Worm (Caenorhabditis elegans) whole organism, young adult: ENCODE data around the gene nmur-1.

Source experiments
- B0019.2 ChIP-seq: fragments of 200-800 bp; sonication (Bioruptor generic); conservative IDR thresholded peaks from 2 replicates; pipeline ENCODE4 v1.3.6; 2022; ENCODE audit warnings: missing genetic modification reagents, missing genetic modification characterization, missing compliant biosample characterization
- B0261.1 ChIP-seq: sonication (generic microtip); optimal IDR thresholded peaks from 2 replicates; lab custom pipeline; 2016; ENCODE audit warnings: mild to moderate bottlenecking, missing genetic modification characterization, moderate library complexity, missing compliant biosample characterization
- C17E4.6 ChIP-seq: fragments of 200-800 bp; sonication (Bioruptor generic); IDR thresholded peaks from 2 replicates; pipeline ENCODE4 v1.3.6; 2022; ENCODE audit warnings: missing genetic modification reagents, missing genetic modification characterization, missing compliant biosample characterization
- D2030.7 ChIP-seq: fragments of 200-800 bp; sonication (Bioruptor generic); IDR thresholded peaks from 2 replicates; pipeline ENCODE4 v1.3.6; 2022; ENCODE audit warnings: missing genetic modification reagents, missing genetic modification characterization, missing compliant biosample characterization
- F22D6.2 ChIP-seq: sonication (generic microtip); optimal IDR thresholded peaks from 2 replicates; lab custom pipeline; 2016; ENCODE audit warnings: mild to moderate bottlenecking, missing genetic modification characterization, missing compliant biosample characterization
- F33H1.4 ChIP-seq: fragments of 200-800 bp; sonication (Bioruptor generic); IDR thresholded peaks from 2 replicates; pipeline ENCODE4 v1.3.6; 2022; ENCODE audit warnings: missing genetic modification reagents, missing genetic modification characterization, missing compliant biosample characterization
- K11D2.4 ChIP-seq: fragments of 200-800 bp; sonication (Bioruptor generic); IDR thresholded peaks from 2 replicates; pipeline ENCODE4 v1.3.6; 2022; ENCODE audit warnings: missing genetic modification reagents, missing genetic modification characterization, missing compliant biosample characterization
- Y95B8A.8 ChIP-seq: fragments of 200-800 bp; sonication (Bioruptor generic); IDR thresholded peaks from 2 replicates; pipeline ENCODE4 v1.3.6; 2022; ENCODE audit warnings: missing genetic modification reagents, missing genetic modification characterization, missing compliant biosample characterization
- athp-1 ChIP-seq: sonication (generic microtip); optimal IDR thresholded peaks from 2 replicates; lab custom pipeline; 2017; ENCODE audit warnings: mild to moderate bottlenecking, missing genetic modification characterization, missing compliant biosample characterization
- attf-3 ChIP-seq: fragments of 200-800 bp; sonication (Bioruptor generic); conservative IDR thresholded peaks from 2 replicates; pipeline ENCODE4 v1.3.6; 2022; ENCODE audit warnings: missing genetic modification reagents, missing genetic modification characterization, missing compliant biosample characterization
- bed-2 ChIP-seq: fragments of 200-800 bp; sonication (Bioruptor generic); IDR thresholded peaks from 2 replicates; pipeline ENCODE4 v1.3.6; 2022; ENCODE audit warnings: missing genetic modification reagents, missing genetic modification characterization, missing compliant biosample characterization
- ccch-3 ChIP-seq: fragments of 200-800 bp; sonication (Bioruptor generic); optimal IDR thresholded peaks from 2 replicates; lab custom pipeline; 2018; ENCODE audit warnings: mild to moderate bottlenecking, missing genetic modification characterization, missing compliant biosample characterization
- ceh-27 ChIP-seq: fragments of 200-800 bp; sonication (Bioruptor generic); optimal IDR thresholded peaks from 2 replicates; lab custom pipeline; 2018; ENCODE audit warnings: mild to moderate bottlenecking, missing genetic modification characterization, moderate library complexity, missing compliant biosample characterization
- ceh-58 ChIP-seq: fragments of 200-800 bp; sonication (Bioruptor generic); IDR thresholded peaks from 2 replicates; pipeline ENCODE4 v1.3.6; 2022; ENCODE audit warnings: missing genetic modification characterization, missing compliant biosample characterization
- ceh-79 ChIP-seq: sonication (generic microtip); optimal IDR thresholded peaks from 2 replicates; lab custom pipeline; 2017; ENCODE audit warnings: mild to moderate bottlenecking, missing genetic modification characterization, missing compliant biosample characterization
- chd-7 ChIP-seq: sonication (generic microtip); optimal IDR thresholded peaks from 2 replicates; lab custom pipeline; 2016; ENCODE audit warnings: mild to moderate bottlenecking, missing genetic modification characterization, moderate library complexity, missing compliant biosample characterization
- dox-1 ChIP-seq: fragments of 200-800 bp; sonication (Bioruptor generic); IDR thresholded peaks from 2 replicates; pipeline ENCODE4 v1.3.6; 2022; ENCODE audit warnings: missing genetic modification reagents, missing genetic modification characterization, missing compliant biosample characterization
- efl-1 ChIP-seq: fragments of 150-350 bp; optimal IDR thresholded peaks from 2 replicates; lab custom pipeline; 2014; ENCODE audit warnings: missing biosample characterization, missing genetic modification reagents, missing genetic modification characterization
- egrh-3 ChIP-seq: fragments of 200-800 bp; sonication (Bioruptor generic); IDR thresholded peaks from 2 replicates; pipeline ENCODE4 v1.3.6; 2022; ENCODE audit warnings: missing genetic modification reagents, missing genetic modification characterization, missing compliant biosample characterization
- ekl-4 ChIP-seq: fragments of 200-800 bp; sonication (Bioruptor generic); IDR thresholded peaks from 2 replicates; pipeline ENCODE4 v1.3.6; 2022; ENCODE audit warnings: missing genetic modification reagents, missing genetic modification characterization, missing compliant biosample characterization
- him-1 ChIP-seq: sonication (generic microtip); optimal IDR thresholded peaks from 2 replicates; lab custom pipeline; 2016; ENCODE audit warnings: missing genotype, missing genetic modification reagents, missing genetic modification characterization, missing compliant biosample characterization
- hrde-1 ChIP-seq: sonication (generic microtip); optimal IDR thresholded peaks from 2 replicates; lab custom pipeline; 2016; ENCODE audit warnings: missing genetic modification characterization, mild to moderate bottlenecking, missing compliant biosample characterization, moderate library complexity, missing genotype, missing genetic modification reagents, borderline replicate concordance
- lag-1 ChIP-seq: fragments of 200-800 bp; sonication (Bioruptor generic); IDR thresholded peaks from 2 replicates; pipeline ENCODE4 v1.3.6; 2022; ENCODE audit warnings: missing genetic modification reagents, missing genetic modification characterization, missing compliant biosample characterization
- lin-26 ChIP-seq: fragments of 200-800 bp; sonication (Bioruptor generic); IDR thresholded peaks from 2 replicates; pipeline ENCODE4 v1.3.6; 2022; ENCODE audit warnings: missing genetic modification reagents, missing genetic modification characterization, missing compliant biosample characterization
- lsl-1 ChIP-seq: fragments of 200-800 bp; sonication (Bioruptor generic); optimal IDR thresholded peaks from 2 replicates; lab custom pipeline; 2018; ENCODE audit warnings: mild to moderate bottlenecking, missing genetic modification characterization, moderate library complexity, missing compliant biosample characterization
- madf-10 ChIP-seq: sonication (generic microtip); optimal IDR thresholded peaks from 2 replicates; lab custom pipeline; 2016; ENCODE audit warnings: mild to moderate bottlenecking, missing genetic modification characterization, missing compliant biosample characterization
- mes-4 ChIP-seq: sonication (generic microtip); optimal IDR thresholded peaks from 2 replicates; lab custom pipeline; 2016; ENCODE audit warnings: missing genotype, missing genetic modification characterization, missing compliant biosample characterization
- mxl-1 ChIP-seq: sonication (generic microtip); optimal IDR thresholded peaks from 2 replicates; lab custom pipeline; 2016; ENCODE audit warnings: missing genetic modification characterization, missing compliant biosample characterization
- rec-8 ChIP-seq, 2 experiments: sonication (generic microtip); optimal IDR thresholded peaks; 2 replicates each; lab custom pipeline; 2016; ENCODE audit warnings: mild to moderate bottlenecking in 2 of 2, missing genetic modification characterization in 2 of 2, missing genetic modification reagents in 2 of 2, missing genotype in 2 of 2, missing biosample characterization in 1 of 2, missing compliant biosample characterization in 1 of 2, moderate library complexity in 1 of 2
- repo-1 ChIP-seq: sonication (generic microtip); optimal IDR thresholded peaks from 2 replicates; lab custom pipeline; 2017; ENCODE audit warnings: mild to moderate bottlenecking, missing genetic modification characterization, missing compliant biosample characterization
- rpc-1 ChIP-seq, 2 experiments: fragments of 150-350 bp in 1 of 2; sonication (generic microtip) in 1 of 2; optimal IDR thresholded peaks; 2 replicates each; lab custom pipeline; 2014 to 2018; ENCODE audit warnings: missing biosample characterization in 1 of 2, missing genetic modification characterization in 1 of 2, missing genetic modification reagents in 1 of 2, missing genotype in 1 of 2
- sdz-38 ChIP-seq: sonication (generic microtip); optimal IDR thresholded peaks from 2 replicates; lab custom pipeline; 2016; ENCODE audit warnings: missing genotype, missing genetic modification characterization, missing compliant biosample characterization
- sea-2 ChIP-seq: fragments of 200-800 bp; sonication (Bioruptor generic); IDR thresholded peaks from 2 replicates; pipeline ENCODE4 v1.3.6; 2022; ENCODE audit warnings: missing genetic modification characterization, missing compliant biosample characterization
- tbp1 ChIP-seq: fragments of 200-800 bp; sonication (Bioruptor generic); optimal IDR thresholded peaks from 2 replicates; lab custom pipeline; 2018; ENCODE audit warnings: mild to moderate bottlenecking, missing genetic modification characterization, missing compliant biosample characterization
- tlf-1 ChIP-seq: fragments of 200-800 bp; sonication (Bioruptor generic); optimal IDR thresholded peaks from 2 replicates; lab custom pipeline; 2018; ENCODE audit warnings: mild to moderate bottlenecking, missing genetic modification characterization, missing compliant biosample characterization
- ztf-18 ChIP-seq: sonication (generic microtip); optimal IDR thresholded peaks from 2 replicates; lab custom pipeline; 2016; ENCODE audit warnings: missing genotype, mild to moderate bottlenecking, missing genetic modification characterization, missing compliant biosample characterization
- ztf-25 ChIP-seq: fragments of 200-800 bp; sonication (Bioruptor generic); IDR thresholded peaks from 2 replicates; pipeline ENCODE4 v1.3.6; 2022; ENCODE audit warnings: missing genetic modification reagents, missing genetic modification characterization, missing compliant biosample characterization

The nmur-1 gene

DNA sequence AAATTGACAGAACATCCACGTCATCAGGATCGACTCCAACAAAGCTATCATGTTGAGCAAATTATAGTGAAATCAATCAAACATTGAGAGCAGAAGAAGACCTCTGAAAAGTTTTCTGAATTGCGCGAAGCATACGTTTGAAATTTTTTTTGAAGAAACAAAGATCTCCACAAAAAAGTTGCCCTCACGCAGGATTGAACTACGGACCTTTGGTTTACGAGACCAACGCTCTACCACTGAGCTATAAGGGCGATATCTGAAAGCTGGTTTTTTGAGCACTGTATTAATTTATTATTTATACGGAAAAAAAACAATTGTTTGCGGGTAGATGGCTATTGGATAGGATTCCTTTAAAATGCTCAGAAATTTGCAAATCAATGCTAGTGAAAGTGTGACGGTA is 44.7 kb downstream of the nmur-1 start:
- no peak for TF ChIP-seq sea-2 (GFP tag; lab: Robert Waterston, UW)
- TF ChIP-seq B0261.1 (tag; lab: Kevin White, UChicago): peak; percentile 56
- peak; percentile 29; the same call in 1 of the 2 replicates for TF ChIP-seq D2030.7
- TF ChIP-seq him-1 (tag; lab: Kevin White, UChicago): peak; percentile 7
- TF ChIP-seq tbp1 (GFP tag; lab: Kevin White, UChicago): peak; percentile 83
- peak; percentile 63 for TF ChIP-seq rpc-1 (optimal IDR thresholded peaks at IDR 0.05; lab: Kevin White, UChicago)
- TF ChIP-seq rpc-1 (tag; optimal IDR thresholded peaks at IDR 0.05; lab: Kevin White, UChicago): peak; percentile 80
- peak; percentile 11 for TF ChIP-seq mes-4 (tag; lab: Kevin White, UChicago)
- TF ChIP-seq F22D6.2 (tag; lab: Kevin White, UChicago): no peak
- peak; percentile 25 for TF ChIP-seq ztf-18 (tag; lab: Kevin White, UChicago)
- TF ChIP-seq, all 124 proteins: peak for 7

- TF ChIP-seq repo-1 (tag; lab: Kevin White, UChicago): no peak
- TF ChIP-seq rec-8 (tag; optimal IDR thresholded peaks at IDR 0.05; lab: Kevin White, UChicago): no peak
- no peak for TF ChIP-seq bed-2
- no peak for TF ChIP-seq C17E4.6 (GFP tag; lab: Robert Waterston, UW)
- no peak for TF ChIP-seq lsl-1
- TF ChIP-seq egrh-3 (GFP tag; lab: Robert Waterston, UW): no peak
- no peak for TF ChIP-seq ceh-58 (GFP tag; lab: Robert Waterston, UW)
- no peak for TF ChIP-seq lag-1 (GFP tag; lab: Robert Waterston, UW)
- no peak for TF ChIP-seq ekl-4 (GFP tag; lab: Robert Waterston, UW)
- no peak for TF ChIP-seq F33H1.4 (GFP tag; lab: Robert Waterston, UW)
- no peak for TF ChIP-seq ztf-25 (GFP tag; lab: Robert Waterston, UW)
- no peak for TF ChIP-seq K11D2.4
- TF ChIP-seq dox-1: no peak
Observed at ce11 chrX:9027304-9027703, 46.5 kb downstream of the nmur-1 start, which contains the start of gene T25B6.3. TSS of gene T25B6.3 (plus strand) at chrX:9027604.

- TF ChIP-seq sdz-38 (tag; lab: Kevin White, UChicago) (no peak), sea-2 (GFP tag; lab: Robert Waterston, UW) (no peak), lin-26 (GFP tag; lab: Robert Waterston, UW) (no peak), ztf-25 (GFP tag; lab: Robert Waterston, UW) (no peak), tlf-1 (no peak), attf-3 (GFP tag; lab: Robert Waterston, UW) (no peak), B0019.2 (GFP tag; lab: Robert Waterston, UW) (no peak), madf-10 (no peak), hrde-1 (no peak), efl-1 (no peak), ccch-3 (GFP tag; lab: Kevin White, UChicago) (no peak), chd-7 (no peak), Y95B8A.8 (GFP tag; lab: Robert Waterston, UW) (no peak), ceh-27 (GFP tag; lab: Kevin White, UChicago) (no peak), mxl-1 (no peak), ceh-79 (tag; lab: Kevin White, UChicago) (no peak), bed-2 (no peak), athp-1 (no peak)
Observed at ce11 chrX:9028909-9029520, 48.2 kb downstream of the nmur-1 start, which contains the start of gene snf-12. TSS of gene snf-12 (plus strand) at chrX:9029470.
